Fruit fly (Drosophila melanogaster) whole organism, pupa: ENCODE results near the gene CG1532.

Source experiments
- CG10348 ChIP-seq: fragments of 200-800 bp; sonication (Bioruptor generic); IDR thresholded peaks from 2 replicates; pipeline ENCODE4 v1.3.6; 2022; ENCODE audit warnings: missing biosample characterization, missing genetic modification characterization
- Ets98B ChIP-seq: fragments of 200-800 bp; sonication (Bioruptor generic); IDR thresholded peaks from 2 replicates; pipeline ENCODE4 v1.3.6; 2022; ENCODE audit warnings: missing biosample characterization, missing genetic modification characterization
- Snoo ChIP-seq: fragments of 200-800 bp; sonication (Bioruptor generic); optimal IDR thresholded peaks from 3 replicates; lab custom pipeline; 2017; ENCODE audit warnings: missing biosample characterization, mild to moderate bottlenecking, missing genetic modification characterization, inconsistent platforms

DNA sequence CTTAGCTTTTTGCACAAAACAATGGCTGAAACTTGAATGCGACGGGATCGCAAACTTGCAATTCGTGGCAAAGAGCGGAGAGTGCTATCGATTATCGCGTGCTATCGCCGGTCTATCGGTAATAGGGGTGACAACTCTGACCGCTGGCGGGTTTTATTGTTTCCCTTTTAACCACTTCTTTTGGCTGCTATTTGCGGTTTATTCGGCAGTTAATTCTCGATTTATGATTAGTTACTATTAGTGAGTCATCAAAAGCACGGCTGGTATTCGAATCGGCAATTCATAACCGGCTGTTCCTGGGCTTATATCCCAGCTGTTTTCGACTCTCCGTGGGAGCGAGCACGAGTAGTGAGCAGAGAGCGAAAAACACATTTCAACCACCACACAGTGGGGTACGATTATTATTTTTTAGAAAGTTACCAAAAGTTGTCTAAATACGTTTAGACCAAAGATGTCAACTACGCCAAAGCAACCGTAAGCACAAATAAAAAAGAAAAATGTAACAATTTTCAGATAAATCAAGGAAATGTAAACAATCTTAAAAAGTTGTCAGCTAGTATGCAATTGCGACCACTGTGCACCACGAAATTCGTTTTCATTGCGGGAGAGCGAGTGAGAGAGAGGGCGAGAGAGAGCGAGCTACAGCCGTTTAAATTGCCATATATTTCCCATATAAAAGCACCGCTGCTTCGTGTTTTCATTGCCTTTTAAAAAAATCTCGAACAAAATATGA is 25.9 kb upstream of the CG1532 start, which contains the start of the genes Stt3A and bves:
- TF ChIP-seq Ets98B (GFP tag; lab: Robert Waterston, UW) (peak; percentile 97), CG10348 (peak; percentile 76), Snoo (tag; lab: Kevin White, UChicago) (peak; percentile 99)
